Worm (Caenorhabditis elegans) whole organism, L4 larva: ENCODE results near the gene Y62E10A.24.

Experiments used
- F49E8.2 ChIP-seq: sonication (generic microtip); optimal IDR thresholded peaks from 2 replicates; lab custom pipeline; 2016; ENCODE audit warnings: missing compliant biosample characterization, mild to moderate bottlenecking, missing genetic modification characterization, borderline replicate concordance
- R02D3.7 ChIP-seq: fragments of 150-350 bp; sonication (generic microtip); optimal IDR thresholded peaks from 3 replicates; lab custom pipeline; 2014; ENCODE audit warnings: missing biosample characterization, missing genetic modification characterization
- Y75B8A.6 ChIP-seq: fragments of 200-800 bp; sonication (Bioruptor generic); IDR thresholded peaks from 2 replicates; pipeline ENCODE4 v1.3.6; 2022; ENCODE audit warnings: missing genetic modification reagents, missing genetic modification characterization, missing compliant biosample characterization
- aly-2 ChIP-seq: sonication (generic microtip); optimal IDR thresholded peaks from 2 replicates; lab custom pipeline; 2018; ENCODE audit warnings: missing biosample characterization, missing genetic modification characterization
- ceh-32 ChIP-seq: sonication (generic microtip); optimal IDR thresholded peaks from 2 replicates; lab custom pipeline; 2016; ENCODE audit warnings: mild to moderate bottlenecking, missing genetic modification characterization, missing compliant biosample characterization; ENCODE audit not compliant: poor library complexity
- ctbp-1 ChIP-seq: fragments of 200-800 bp; sonication (Bioruptor generic); IDR thresholded peaks from 2 replicates; pipeline ENCODE4 v1.3.6; 2022; ENCODE audit warnings: missing genetic modification reagents, missing genetic modification characterization, missing compliant biosample characterization
- daf-12 ChIP-seq: fragments of 150-350 bp; optimal IDR thresholded peaks from 2 replicates; lab custom pipeline; 2014; ENCODE audit warnings: missing biosample characterization, missing genetic modification reagents, missing genetic modification characterization
- daf-16 ChIP-seq, 3 experiments: sonication (generic microtip); optimal IDR thresholded peaks; 2 replicates each; lab custom pipeline; 2016 to 2017; ENCODE audit warnings: missing genetic modification characterization in 3 of 3, missing genetic modification reagents in 3 of 3, mild to moderate bottlenecking in 2 of 3, missing compliant biosample characterization in 2 of 3, missing biosample characterization in 1 of 3, moderate library complexity in 1 of 3
- dmd-6 ChIP-seq: fragments of 200-800 bp; sonication (Bioruptor generic); IDR thresholded peaks from 2 replicates; pipeline ENCODE4 v1.3.6; 2022; ENCODE audit warnings: missing genetic modification reagents, missing genetic modification characterization, missing compliant biosample characterization
- dmd-9 ChIP-seq: fragments of 200-800 bp; sonication (Bioruptor generic); IDR thresholded peaks from 2 replicates; pipeline ENCODE4 v1.3.6; 2022; ENCODE audit warnings: missing genetic modification reagents, missing genetic modification characterization, missing compliant biosample characterization
- dve-1 ChIP-seq: sonication (generic microtip); optimal IDR thresholded peaks from 2 replicates; lab custom pipeline; 2017; ENCODE audit warnings: antibody characterized with exemption, mild to moderate bottlenecking, missing genetic modification characterization, missing compliant biosample characterization; ENCODE audit not compliant: insufficient read depth
- egl-43 ChIP-seq: fragments of 200-800 bp; sonication (Bioruptor generic); IDR thresholded peaks from 2 replicates; pipeline ENCODE4 v1.3.6; 2022; ENCODE audit warnings: missing genetic modification reagents, missing genetic modification characterization, missing compliant biosample characterization
- hlh-30 ChIP-seq: sonication (generic microtip); optimal IDR thresholded peaks from 2 replicates; lab custom pipeline; 2017; ENCODE audit warnings: antibody characterized with exemption, mild to moderate bottlenecking, missing genetic modification characterization, missing compliant biosample characterization; ENCODE audit not compliant: insufficient read depth
- hmg-1.1 ChIP-seq: fragments of 200-800 bp; sonication (Bioruptor generic); IDR thresholded peaks from 2 replicates; pipeline ENCODE4 v1.3.6; 2022; ENCODE audit warnings: missing genetic modification reagents, missing genetic modification characterization, missing compliant biosample characterization
- lin-38 ChIP-seq: fragments of 200-800 bp; sonication (Bioruptor generic); IDR thresholded peaks from 2 replicates; pipeline ENCODE4 v1.3.6; 2022; ENCODE audit warnings: missing genetic modification reagents, missing genetic modification characterization, missing compliant biosample characterization
- lsy-2 ChIP-seq, 2 experiments: fragments of 150-350 bp in 1 of 2; sonication (generic microtip) in 1 of 2; optimal IDR thresholded peaks; 2 replicates each; lab custom pipeline; 2014 to 2017; ENCODE audit warnings: missing biosample characterization in 2 of 2, missing genetic modification characterization in 2 of 2
- mdl-1 ChIP-seq, 2 experiments: fragments of 150-350 bp in 1 of 2; sonication (generic microtip) in 1 of 2; optimal IDR thresholded peaks; 2 replicates each; lab custom pipeline; 2014 to 2017; ENCODE audit warnings: missing biosample characterization in 2 of 2, missing genetic modification characterization in 2 of 2
- mep-1 ChIP-seq: fragments of 150-350 bp; sonication (generic microtip); optimal IDR thresholded peaks from 3 replicates; lab custom pipeline; 2014; ENCODE audit warnings: missing biosample characterization, missing genetic modification characterization
- mes-2 ChIP-seq: sonication (generic microtip); optimal IDR thresholded peaks from 2 replicates; lab custom pipeline; 2016; ENCODE audit warnings: missing genotype, mild to moderate bottlenecking, missing genetic modification characterization, missing compliant biosample characterization; ENCODE audit not compliant: poor library complexity, severe bottlenecking
- mxl-2 ChIP-seq: fragments of 200-800 bp; sonication (Bioruptor generic); conservative IDR thresholded peaks from 2 replicates; pipeline ENCODE4 v1.3.6; 2022; ENCODE audit warnings: missing genetic modification reagents, missing genetic modification characterization, missing compliant biosample characterization
- mxl-3 ChIP-seq: fragments of 200-800 bp; sonication (Bioruptor generic); optimal IDR thresholded peaks from 2 replicates; lab custom pipeline; 2018; ENCODE audit warnings: mild to moderate bottlenecking, missing genetic modification characterization, missing compliant biosample characterization
- nhr-11 ChIP-seq: fragments of 150-350 bp; optimal IDR thresholded peaks from 2 replicates; lab custom pipeline; 2014; ENCODE audit warnings: missing biosample characterization, missing genetic modification characterization
- nhr-111 ChIP-seq: fragments of 200-800 bp; sonication (Bioruptor generic); optimal IDR thresholded peaks from 2 replicates; lab custom pipeline; 2018; ENCODE audit warnings: mild to moderate bottlenecking, missing genetic modification characterization, missing compliant biosample characterization
- rbr-2 ChIP-seq: sonication (generic microtip); optimal IDR thresholded peaks from 2 replicates; lab custom pipeline; 2016; ENCODE audit warnings: missing genotype, missing genetic modification characterization, missing compliant biosample characterization
- spr-1 ChIP-seq: sonication (generic microtip); optimal IDR thresholded peaks from 2 replicates; lab custom pipeline; 2016; ENCODE audit warnings: mild to moderate bottlenecking, missing genetic modification characterization, missing compliant biosample characterization
- tra-1 ChIP-seq: fragments of 200-800 bp; sonication (Bioruptor generic); IDR thresholded peaks from 2 replicates; pipeline ENCODE4 v1.3.6; 2022; ENCODE audit warnings: missing genetic modification reagents, missing genetic modification characterization, missing compliant biosample characterization
- unc-130 ChIP-seq: sonication (generic microtip); optimal IDR thresholded peaks from 2 replicates; lab custom pipeline; 2016; ENCODE audit warnings: missing genetic modification reagents, missing genetic modification characterization, missing compliant biosample characterization
- unc-62 ChIP-seq, 3 experiments: fragments of 150-350 bp in 1 of 3; sonication (generic microtip); optimal IDR thresholded peaks in 2 of 3; peaks in 1 of 3; 1 replicate in 1 of 3; 2 replicates in 2 of 3; lab custom pipeline; 2014 to 2017; ENCODE audit warnings: missing biosample characterization in 3 of 3, missing genetic modification characterization in 3 of 3, missing genetic modification reagents in 3 of 3, missing genotype in 1 of 3
- zag-1 ChIP-seq: fragments of 150-350 bp; optimal IDR thresholded peaks from 2 replicates; lab custom pipeline; 2014; ENCODE audit warnings: missing biosample characterization, missing genetic modification characterization
- ztf-7 ChIP-seq: fragments of 150-350 bp; optimal IDR thresholded peaks from 2 replicates; lab custom pipeline; 2014; ENCODE audit warnings: missing biosample characterization, missing genetic modification characterization

The Y62E10A.24 gene

ce11 chrIV:13398728-13399127 lies 28.2 kb downstream of the Y62E10A.24 start, which contains the start of gene Y62E10A.13:
TSS of gene Y62E10A.13 (minus strand) at chrIV:13399053.
- no peak for TF ChIP-seq nhr-11 (tag; lab: Kevin White, UChicago)
- peak; percentile 9 for TF ChIP-seq F49E8.2 (tag; lab: Kevin White, UChicago)
- no peak for TF ChIP-seq ztf-7 (tag; lab: Kevin White, UChicago)
- peak; percentile 42; the same call in 1 of the 2 replicates for TF ChIP-seq lin-38 (GFP tag; lab: Robert Waterston, UW)
- no peak for TF ChIP-seq dmd-9

DNA sequence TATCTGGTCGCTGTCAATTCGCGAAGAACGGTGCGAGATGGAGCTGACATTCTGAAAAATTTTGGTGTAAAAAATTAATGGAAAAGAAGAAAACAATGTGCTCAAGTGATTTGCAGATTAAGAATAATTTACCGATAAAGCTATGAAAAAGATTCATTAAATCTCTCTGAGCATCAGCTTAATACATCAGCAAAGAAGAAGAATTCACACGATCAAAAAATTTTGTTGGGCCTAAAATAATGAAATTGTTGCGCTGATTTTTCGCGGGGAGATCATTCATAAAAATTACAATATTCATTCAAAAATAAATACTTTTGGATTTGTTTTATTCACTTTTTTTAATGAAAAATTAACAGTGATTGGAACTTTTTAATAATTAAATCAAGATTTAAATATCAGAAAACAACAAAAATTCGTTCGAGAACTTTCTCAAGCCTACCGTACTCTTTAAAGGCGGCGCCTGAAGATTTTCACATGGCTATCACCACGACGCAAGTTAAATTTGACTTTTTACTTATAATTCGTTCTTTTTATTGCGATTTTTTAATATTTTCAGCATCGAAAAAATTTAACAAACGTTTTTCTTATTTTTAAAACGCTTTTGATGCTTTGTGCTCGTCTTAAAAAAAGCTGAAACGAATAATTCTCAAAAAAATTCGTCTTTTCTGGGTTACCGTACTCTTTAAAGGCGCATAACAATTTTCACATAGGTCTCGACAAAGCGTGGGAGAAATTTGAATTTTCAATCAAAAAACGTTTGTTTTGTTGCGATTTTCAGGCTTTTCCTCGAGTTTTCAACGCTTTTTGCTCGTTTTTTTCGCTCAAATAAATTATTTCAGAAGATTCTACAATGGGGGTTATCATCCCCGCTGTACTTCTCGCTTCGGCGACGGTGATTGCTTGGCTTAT lies 30.2 kb downstream of the Y62E10A.24 start, which contains the start of the genes memi-2 and cyp-31A5:
Gene memi-2 (minus strand): TSS at position 51 of the 909 bp plus-strand sequence.
Gene cyp-31A5 (plus strand): TSS at position 834 of the 909 bp plus-strand sequence.
- no peak for TF ChIP-seq mxl-2 (GFP tag; lab: Robert Waterston, UW)
- TF ChIP-seq unc-130 (GFP tag; lab: Kevin White, UChicago), result peak; percentile 19
- no peak for TF ChIP-seq Y75B8A.6
- TF ChIP-seq tra-1, result no peak
- TF ChIP-seq unc-62 (GFP tag; optimal IDR thresholded peaks at IDR 0.05 in 1 of 2; lab: Kevin White, UChicago), result peak in 1 of 2 experiments; percentile 41
- TF ChIP-seq unc-62 (tag; optimal IDR thresholded peaks at IDR 0.05; lab: Kevin White, UChicago), result no peak
- no peak for TF ChIP-seq aly-2

DNA sequence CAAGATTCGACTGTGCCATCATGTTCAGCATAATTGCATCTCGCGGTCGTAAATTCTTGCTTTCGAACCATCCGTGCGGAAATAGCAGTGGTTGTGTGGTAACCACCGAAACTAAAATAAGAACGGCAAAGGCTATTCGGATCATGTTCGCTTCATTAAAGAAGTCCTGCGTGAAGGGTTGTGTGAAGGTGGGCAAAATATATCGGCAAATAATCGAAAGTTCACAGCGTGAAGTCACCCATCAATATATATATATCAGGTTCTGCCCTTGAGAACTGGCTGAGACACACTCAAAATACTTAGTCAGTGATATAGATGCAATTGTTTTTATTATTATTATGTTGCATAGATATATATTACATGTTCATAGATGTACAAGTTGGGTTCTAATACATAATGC lies 37.5 kb downstream of the Y62E10A.24 start, which contains the start of gene Y62E10A.19:
Gene Y62E10A.19 (minus strand): TSS at position 289 of the 400 bp plus-strand sequence.
- TF ChIP-seq R02D3.7 (tag; lab: Kevin White, UChicago) (no peak), zag-1 (tag; lab: Kevin White, UChicago) (no peak), nhr-111 (no peak), egl-43 (GFP tag; lab: Robert Waterston, UW) (no peak), daf-12 (tag; lab: Kevin White, UChicago) (no peak), unc-62 (GFP tag; optimal IDR thresholded peaks at IDR 0.05 in 1 of 2; lab: Kevin White, UChicago) (peak in 1 of 2 experiments; percentile 69), unc-62 (tag; optimal IDR thresholded peaks at IDR 0.05; lab: Kevin White, UChicago) (no peak), rbr-2 (tag; lab: Kevin White, UChicago) (no peak)

DNA sequence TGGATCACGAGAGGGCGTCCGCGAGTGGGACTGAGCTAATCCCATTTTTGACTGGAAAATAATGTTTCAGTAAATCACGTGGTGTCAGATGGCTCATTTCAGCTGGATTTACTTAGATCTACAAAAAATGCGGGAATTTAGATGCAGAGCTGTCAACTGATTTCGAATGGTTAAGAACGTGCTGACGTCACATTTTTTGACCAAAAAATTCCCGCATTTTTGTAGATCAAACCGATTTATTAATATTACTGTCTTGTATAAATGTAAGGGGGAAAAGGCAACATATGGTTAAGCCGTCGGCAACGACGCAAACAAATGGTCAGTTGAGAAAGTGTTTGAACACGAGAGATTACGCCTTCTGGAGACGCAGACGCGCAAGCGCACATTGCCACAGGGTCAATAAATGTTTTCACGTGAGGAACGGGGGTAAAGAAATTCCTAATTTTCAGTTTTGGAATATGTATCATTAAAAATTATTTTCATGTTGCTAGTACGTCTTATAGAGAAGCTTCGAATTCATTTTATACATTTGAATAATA lies 42.4 kb downstream of the Y62E10A.24 start, which contains the start of gene gcl-1:
Gene gcl-1 (minus strand): TSS at position 51 of the 539 bp plus-strand sequence.
- TF ChIP-seq mes-2 (tag; lab: Kevin White, UChicago) (peak; percentile 33), dve-1 (peak; percentile 25), daf-16 (GFP tag; optimal IDR thresholded peaks at IDR 0.05; lab: Kevin White, UChicago) (no peak), daf-16 (tag; optimal IDR thresholded peaks at IDR 0.05; lab: Kevin White, UChicago) (peak; percentile 50), dmd-6 (GFP tag; lab: Robert Waterston, UW) (no peak), mdl-1 (tag; optimal IDR thresholded peaks at IDR 0.05; lab: Kevin White, UChicago) (peak in 1 of 2 experiments; percentile 13), lsy-2 (tag; optimal IDR thresholded peaks at IDR 0.05; lab: Kevin White, UChicago) (peak in 1 of 2 experiments; percentile 28), ceh-32 (tag; lab: Kevin White, UChicago) (no peak), mep-1 (tag; lab: Kevin White, UChicago) (peak; percentile 4), spr-1 (no peak), mxl-3 (GFP tag; lab: Kevin White, UChicago) (peak; percentile 71), ctbp-1 (GFP tag; lab: Robert Waterston, UW) (no peak), hlh-30 (tag; lab: Kevin White, UChicago) (peak; percentile 91), hmg-1.1 (GFP tag; lab: Robert Waterston, UW) (peak; percentile 47; the same call in 1 of the 2 replicates)
- TF ChIP-seq, all 104 proteins: peak for 9
